Worm (Caenorhabditis elegans) whole organism, young adult: Measurements from ENCODE around the gene T02G5.3.
A peak's percentile ranks its signal among the peaks of the same experiment; 100 is the strongest.

ENCODE experiments used
- B0035.1 ChIP-seq: sonication (generic microtip); optimal IDR thresholded peaks from 2 replicates; lab custom pipeline; 2016; ENCODE audit warnings: missing genetic modification characterization, mild to moderate bottlenecking, missing compliant biosample characterization, missing genotype, missing genetic modification reagents
- F10E7.11 ChIP-seq: sonication (generic microtip); optimal IDR thresholded peaks from 2 replicates; lab custom pipeline; 2017; ENCODE audit warnings: mild to moderate bottlenecking, missing genetic modification characterization, moderate library complexity, missing compliant biosample characterization
- F22D6.2 ChIP-seq: sonication (generic microtip); optimal IDR thresholded peaks from 2 replicates; lab custom pipeline; 2016; ENCODE audit warnings: mild to moderate bottlenecking, missing genetic modification characterization, missing compliant biosample characterization
- F23B12.7 ChIP-seq: sonication (generic microtip); optimal IDR thresholded peaks from 2 replicates; lab custom pipeline; 2017; ENCODE audit warnings: missing genetic modification characterization, mild to moderate bottlenecking, missing compliant biosample characterization, antibody characterized with exemption, moderate library complexity; ENCODE audit not compliant: insufficient read depth
- F33H1.4 ChIP-seq: fragments of 200-800 bp; sonication (Bioruptor generic); IDR thresholded peaks from 2 replicates; pipeline ENCODE4 v1.3.6; 2022; ENCODE audit warnings: missing genetic modification reagents, missing genetic modification characterization, missing compliant biosample characterization
- F37B4.10 ChIP-seq: fragments of 200-800 bp; sonication (Bioruptor generic); IDR thresholded peaks from 2 replicates; pipeline ENCODE4 v1.3.6; 2022; ENCODE audit warnings: missing genetic modification characterization, missing compliant biosample characterization
- F52B5.7 ChIP-seq: sonication (generic microtip); optimal IDR thresholded peaks from 2 replicates; lab custom pipeline; 2016; ENCODE audit warnings: mild to moderate bottlenecking, missing genetic modification characterization, missing compliant biosample characterization
- F55B11.4 ChIP-seq: sonication (generic microtip); optimal IDR thresholded peaks from 2 replicates; lab custom pipeline; 2016; ENCODE audit warnings: missing compliant biosample characterization, missing genetic modification characterization, borderline replicate concordance; ENCODE audit not compliant: insufficient read depth
- K12H6.12 ChIP-seq: fragments of 200-800 bp; sonication (Bioruptor generic); optimal IDR thresholded peaks from 2 replicates; lab custom pipeline; 2018; ENCODE audit warnings: mild to moderate bottlenecking, missing genetic modification characterization, missing compliant biosample characterization
- T07F8.4 ChIP-seq: sonication (generic microtip); optimal IDR thresholded peaks from 2 replicates; lab custom pipeline; 2016; ENCODE audit warnings: mild to moderate bottlenecking, missing genetic modification characterization, moderate library complexity, missing compliant biosample characterization
- Y53G8AR.9 ChIP-seq: fragments of 200-800 bp; sonication (Bioruptor generic); conservative IDR thresholded peaks from 2 replicates; pipeline ENCODE4 v1.3.6; 2022; ENCODE audit warnings: missing genetic modification reagents, missing genetic modification characterization, missing compliant biosample characterization
- ZK185.1 ChIP-seq: sonication (generic microtip); optimal IDR thresholded peaks from 2 replicates; lab custom pipeline; 2016; ENCODE audit warnings: mild to moderate bottlenecking, missing genetic modification characterization, missing compliant biosample characterization; ENCODE audit not compliant: poor library complexity, severe bottlenecking
- akir-1 ChIP-seq: fragments of 200-800 bp; sonication (Bioruptor generic); optimal IDR thresholded peaks from 2 replicates; lab custom pipeline; 2018; ENCODE audit warnings: mild to moderate bottlenecking, missing genetic modification characterization, moderate library complexity, missing compliant biosample characterization
- aptf-2 ChIP-seq: fragments of 200-800 bp; sonication (Bioruptor generic); conservative IDR thresholded peaks from 2 replicates; pipeline ENCODE4 v1.3.6; 2022; ENCODE audit warnings: missing genetic modification reagents, missing genetic modification characterization, missing compliant biosample characterization
- attf-6 ChIP-seq: fragments of 200-800 bp; sonication (Bioruptor generic); IDR thresholded peaks from 2 replicates; pipeline ENCODE4 v1.3.6; 2022; ENCODE audit warnings: missing genetic modification reagents, missing genetic modification characterization, missing compliant biosample characterization
- bed-1 ChIP-seq: fragments of 200-800 bp; sonication (Bioruptor generic); IDR thresholded peaks from 2 replicates; pipeline ENCODE4 v1.3.6; 2022; ENCODE audit warnings: missing genetic modification reagents, missing genetic modification characterization, missing compliant biosample characterization
- bed-2 ChIP-seq: fragments of 200-800 bp; sonication (Bioruptor generic); IDR thresholded peaks from 2 replicates; pipeline ENCODE4 v1.3.6; 2022; ENCODE audit warnings: missing genetic modification reagents, missing genetic modification characterization, missing compliant biosample characterization
- cebp-2 ChIP-seq: fragments of 200-800 bp; sonication (Bioruptor generic); IDR thresholded peaks from 2 replicates; pipeline ENCODE4 v1.3.6; 2022; ENCODE audit warnings: missing genetic modification characterization, missing compliant biosample characterization
- ceh-91 ChIP-seq: fragments of 200-800 bp; sonication (Bioruptor generic); IDR thresholded peaks from 2 replicates; pipeline ENCODE4 v1.3.6; 2022; ENCODE audit warnings: missing genetic modification reagents, missing genetic modification characterization, missing compliant biosample characterization
- chd-7 ChIP-seq: sonication (generic microtip); optimal IDR thresholded peaks from 2 replicates; lab custom pipeline; 2016; ENCODE audit warnings: mild to moderate bottlenecking, missing genetic modification characterization, moderate library complexity, missing compliant biosample characterization
- dox-1 ChIP-seq: fragments of 200-800 bp; sonication (Bioruptor generic); IDR thresholded peaks from 2 replicates; pipeline ENCODE4 v1.3.6; 2022; ENCODE audit warnings: missing genetic modification reagents, missing genetic modification characterization, missing compliant biosample characterization
- dpl-1 ChIP-seq: fragments of 150-350 bp; optimal IDR thresholded peaks from 2 replicates; lab custom pipeline; 2014; ENCODE audit warnings: missing biosample characterization, missing genetic modification reagents, missing genetic modification characterization
- efl-1 ChIP-seq: fragments of 150-350 bp; optimal IDR thresholded peaks from 2 replicates; lab custom pipeline; 2014; ENCODE audit warnings: missing biosample characterization, missing genetic modification reagents, missing genetic modification characterization
- ekl-4 ChIP-seq: fragments of 200-800 bp; sonication (Bioruptor generic); IDR thresholded peaks from 2 replicates; pipeline ENCODE4 v1.3.6; 2022; ENCODE audit warnings: missing genetic modification reagents, missing genetic modification characterization, missing compliant biosample characterization
- ets-4 ChIP-seq: fragments of 200-800 bp; sonication (Bioruptor generic); optimal IDR thresholded peaks from 2 replicates; lab custom pipeline; 2018; ENCODE audit warnings: mild to moderate bottlenecking, missing genetic modification characterization, missing compliant biosample characterization
- gei-17 ChIP-seq: fragments of 200-800 bp; sonication (Bioruptor generic); optimal IDR thresholded peaks from 2 replicates; lab custom pipeline; 2018; ENCODE audit warnings: mild to moderate bottlenecking, missing genetic modification characterization, missing compliant biosample characterization
- him-1 ChIP-seq: sonication (generic microtip); optimal IDR thresholded peaks from 2 replicates; lab custom pipeline; 2016; ENCODE audit warnings: missing genotype, missing genetic modification reagents, missing genetic modification characterization, missing compliant biosample characterization
- lag-1 ChIP-seq: fragments of 200-800 bp; sonication (Bioruptor generic); IDR thresholded peaks from 2 replicates; pipeline ENCODE4 v1.3.6; 2022; ENCODE audit warnings: missing genetic modification reagents, missing genetic modification characterization, missing compliant biosample characterization
- lin-26 ChIP-seq: fragments of 200-800 bp; sonication (Bioruptor generic); IDR thresholded peaks from 2 replicates; pipeline ENCODE4 v1.3.6; 2022; ENCODE audit warnings: missing genetic modification reagents, missing genetic modification characterization, missing compliant biosample characterization
- lin-40 ChIP-seq: sonication (generic microtip); optimal IDR thresholded peaks from 2 replicates; lab custom pipeline; 2016; ENCODE audit warnings: missing genetic modification characterization, mild to moderate bottlenecking, missing compliant biosample characterization, missing genotype, missing genetic modification reagents
- madf-10 ChIP-seq: sonication (generic microtip); optimal IDR thresholded peaks from 2 replicates; lab custom pipeline; 2016; ENCODE audit warnings: mild to moderate bottlenecking, missing genetic modification characterization, missing compliant biosample characterization
- mel-28 ChIP-seq: sonication (generic microtip); optimal IDR thresholded peaks from 2 replicates; lab custom pipeline; 2016; ENCODE audit warnings: borderline replicate concordance, mild to moderate bottlenecking, missing genetic modification characterization, missing compliant biosample characterization
- nhr-179 ChIP-seq: sonication (generic microtip); optimal IDR thresholded peaks from 2 replicates; lab custom pipeline; 2016; ENCODE audit warnings: mild to moderate bottlenecking, missing genetic modification characterization, missing compliant biosample characterization
- nhr-27 ChIP-seq: fragments of 200-800 bp; sonication (Bioruptor generic); optimal IDR thresholded peaks from 2 replicates; lab custom pipeline; 2018; ENCODE audit warnings: mild to moderate bottlenecking, missing genetic modification characterization, moderate library complexity, missing compliant biosample characterization
- pbrm-1 ChIP-seq: fragments of 200-800 bp; sonication (Bioruptor generic); IDR thresholded peaks from 2 replicates; pipeline ENCODE4 v1.3.6; 2022; ENCODE audit warnings: missing genetic modification reagents, missing genetic modification characterization, missing compliant biosample characterization
- rcor-1 ChIP-seq: fragments of 200-800 bp; sonication (Bioruptor generic); IDR thresholded peaks from 2 replicates; pipeline ENCODE4 v1.3.6; 2022; ENCODE audit warnings: missing genetic modification reagents, missing genetic modification characterization, missing compliant biosample characterization
- repo-1 ChIP-seq: sonication (generic microtip); optimal IDR thresholded peaks from 2 replicates; lab custom pipeline; 2017; ENCODE audit warnings: mild to moderate bottlenecking, missing genetic modification characterization, missing compliant biosample characterization
- sdz-38 ChIP-seq: sonication (generic microtip); optimal IDR thresholded peaks from 2 replicates; lab custom pipeline; 2016; ENCODE audit warnings: missing genotype, missing genetic modification characterization, missing compliant biosample characterization
- sea-2 ChIP-seq: fragments of 200-800 bp; sonication (Bioruptor generic); IDR thresholded peaks from 2 replicates; pipeline ENCODE4 v1.3.6; 2022; ENCODE audit warnings: missing genetic modification characterization, missing compliant biosample characterization
- snpc-4 ChIP-seq, 5 experiments: fragments of 150-350 bp in 1 of 5; sonication (generic microtip) in 4 of 5; optimal IDR thresholded peaks; 2 replicates each; lab custom pipeline; 2014 to 2018; ENCODE audit warnings: missing genetic modification characterization in 5 of 5, missing biosample characterization in 3 of 5, antibody characterized with exemption in 2 of 5, mild to moderate bottlenecking in 2 of 5, missing compliant biosample characterization in 2 of 5, missing genotype in 2 of 5, moderate library complexity in 2 of 5, missing genetic modification reagents in 1 of 5
- sptf-2 ChIP-seq: fragments of 200-800 bp; sonication (Bioruptor generic); optimal IDR thresholded peaks from 2 replicates; lab custom pipeline; 2018; ENCODE audit warnings: mild to moderate bottlenecking, missing genetic modification characterization, missing compliant biosample characterization
- tlf-1 ChIP-seq: fragments of 200-800 bp; sonication (Bioruptor generic); optimal IDR thresholded peaks from 2 replicates; lab custom pipeline; 2018; ENCODE audit warnings: mild to moderate bottlenecking, missing genetic modification characterization, missing compliant biosample characterization
- zim-3 ChIP-seq: sonication (generic microtip); optimal IDR thresholded peaks from 2 replicates; lab custom pipeline; 2017; ENCODE audit warnings: mild to moderate bottlenecking, missing genetic modification characterization, moderate library complexity, missing compliant biosample characterization
- ztf-18 ChIP-seq: sonication (generic microtip); optimal IDR thresholded peaks from 2 replicates; lab custom pipeline; 2016; ENCODE audit warnings: missing genotype, mild to moderate bottlenecking, missing genetic modification characterization, missing compliant biosample characterization
- ztf-25 ChIP-seq: fragments of 200-800 bp; sonication (Bioruptor generic); IDR thresholded peaks from 2 replicates; pipeline ENCODE4 v1.3.6; 2022; ENCODE audit warnings: missing genetic modification reagents, missing genetic modification characterization, missing compliant biosample characterization
- ztf-26 ChIP-seq: sonication (generic microtip); optimal IDR thresholded peaks from 2 replicates; lab custom pipeline; 2017; ENCODE audit warnings: missing genetic modification characterization, missing compliant biosample characterization
- ztf-28 ChIP-seq: fragments of 200-800 bp; sonication (Bioruptor generic); IDR thresholded peaks from 2 replicates; pipeline ENCODE4 v1.3.6; 2022; ENCODE audit warnings: missing genetic modification reagents, missing genetic modification characterization, missing compliant biosample characterization

T02G5.3 gene

DNA sequence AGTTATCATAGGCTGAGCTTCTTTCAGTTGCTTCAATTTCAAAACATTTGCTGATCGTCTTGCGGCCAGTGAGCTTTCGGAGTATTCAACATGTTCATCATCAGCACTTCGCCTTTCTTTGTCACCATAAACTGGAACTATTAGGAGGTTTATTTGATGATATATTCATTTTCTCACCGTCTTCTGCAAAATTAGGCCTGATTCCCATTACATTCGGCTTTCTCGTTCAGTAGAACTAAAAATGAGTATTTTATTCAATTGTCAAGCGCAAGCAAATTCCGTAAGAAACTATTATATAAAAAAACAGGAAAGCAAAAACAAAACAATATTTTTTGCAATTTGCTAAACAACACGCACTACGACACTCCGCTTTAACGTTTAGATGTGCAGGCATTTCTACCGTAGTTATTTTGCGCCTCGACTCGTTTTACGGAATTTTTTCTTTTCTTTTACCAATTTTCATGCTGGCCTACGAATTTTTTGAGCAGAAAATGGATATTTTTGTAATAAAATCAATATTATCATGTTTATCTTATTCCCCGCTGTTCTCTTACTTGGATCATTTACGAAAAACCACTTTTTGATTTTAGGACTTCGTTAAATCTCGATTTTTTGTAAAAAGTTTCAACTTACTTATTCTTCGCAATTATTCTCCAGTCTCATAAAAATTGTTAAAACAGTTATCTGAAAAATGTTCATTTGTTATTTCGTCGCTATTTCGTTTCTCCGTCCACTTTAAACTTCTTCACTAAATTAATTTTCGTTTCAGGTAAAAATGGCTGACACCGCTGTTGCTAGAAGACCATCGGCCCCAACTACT lies 11.8 kb downstream of the T02G5.3 start, which contains the start of the genes farl-11 and rpl-33:
Gene farl-11 (minus strand): TSS at position 242 of the 820 bp plus-strand sequence.
Gene rpl-33 (plus strand): TSS at position 770 of the 820 bp plus-strand sequence.
- no peak for TF ChIP-seq nhr-179 (tag; lab: Kevin White, UChicago)
- no peak for TF ChIP-seq F22D6.2 (tag; lab: Kevin White, UChicago)
- TF ChIP-seq F55B11.4 (tag; lab: Kevin White, UChicago) = no peak
- no peak for TF ChIP-seq Y53G8AR.9 (GFP tag; lab: Robert Waterston, UW)
- peak; percentile 25 for TF ChIP-seq lin-40
- no peak for TF ChIP-seq bed-2 (GFP tag; lab: Robert Waterston, UW)
- TF ChIP-seq lin-26 (GFP tag; lab: Robert Waterston, UW) = no peak
- TF ChIP-seq sptf-2 (GFP tag; lab: Kevin White, UChicago) = no peak
- TF ChIP-seq pbrm-1 (GFP tag; lab: Robert Waterston, UW) = 0 out of 2 replicates have a peak, but pooled peaks have one; percentile 17
- TF ChIP-seq F33H1.4 (GFP tag; lab: Robert Waterston, UW) = peak; percentile 57
- no peak for TF ChIP-seq gei-17 (GFP tag; lab: Kevin White, UChicago)
- TF ChIP-seq mel-28 (tag; lab: Kevin White, UChicago) = no peak
- TF ChIP-seq snpc-4 (GFP tag; optimal IDR thresholded peaks at IDR 0.05; lab: Kevin White, UChicago) = no peak
- peak in 3 of 4 experiments; percentile 33 to 65 (median 33) for TF ChIP-seq snpc-4 (tag; optimal IDR thresholded peaks at IDR 0.05; lab: Kevin White, UChicago)
- no peak for TF ChIP-seq F10E7.11 (tag; lab: Kevin White, UChicago)
- TF ChIP-seq T07F8.4 (tag; lab: Kevin White, UChicago) = no peak
- peak; percentile 43 for TF ChIP-seq ztf-18 (tag; lab: Kevin White, UChicago)
- no peak for TF ChIP-seq dpl-1 (GFP tag; lab: Kevin White, UChicago)
- 0 out of 2 replicates have a peak, but pooled peaks have one; percentile 33 for TF ChIP-seq aptf-2
- TF ChIP-seq zim-3 = no peak
- TF ChIP-seq F23B12.7 (tag; lab: Kevin White, UChicago) = peak; percentile 89
- TF ChIP-seq madf-10 (tag; lab: Kevin White, UChicago) = no peak
- TF ChIP-seq akir-1 (GFP tag; lab: Kevin White, UChicago) = no peak
- no peak for TF ChIP-seq cebp-2 (GFP tag; lab: Robert Waterston, UW)
- TF ChIP-seq efl-1 (GFP tag; lab: Kevin White, UChicago) = peak; percentile 18
- no peak for TF ChIP-seq sea-2 (GFP tag; lab: Robert Waterston, UW)
- no peak for TF ChIP-seq ztf-26 (tag; lab: Kevin White, UChicago)
- TF ChIP-seq bed-1 (GFP tag; lab: Robert Waterston, UW) = no peak
- TF ChIP-seq ceh-91 = no peak
- no peak for TF ChIP-seq lag-1 (GFP tag; lab: Robert Waterston, UW)
- no peak for TF ChIP-seq F37B4.10 (GFP tag; lab: Robert Waterston, UW)
- no peak for TF ChIP-seq ztf-25
- TF ChIP-seq nhr-27 (tag; lab: Kevin White, UChicago) = no peak
- 0 out of 2 replicates have a peak, but pooled peaks have one; percentile 16 for TF ChIP-seq dox-1 (GFP tag; lab: Robert Waterston, UW)
- no peak for TF ChIP-seq ets-4 (GFP tag; lab: Kevin White, UChicago)
- no peak for TF ChIP-seq sdz-38
- TF ChIP-seq ekl-4 (GFP tag; lab: Robert Waterston, UW) = no peak
- no peak for TF ChIP-seq attf-6
- no peak for TF ChIP-seq F52B5.7 (tag; lab: Kevin White, UChicago)
- no peak for TF ChIP-seq B0035.1 (tag; lab: Kevin White, UChicago)
- no peak for TF ChIP-seq rcor-1 (GFP tag; lab: Robert Waterston, UW)
- TF ChIP-seq ZK185.1 = peak; percentile 37
- peak; percentile 56 for TF ChIP-seq K12H6.12
- no peak for TF ChIP-seq tlf-1 (GFP tag; lab: Kevin White, UChicago)
- no peak for TF ChIP-seq repo-1 (tag; lab: Kevin White, UChicago)
- TF ChIP-seq ztf-28 (GFP tag; lab: Robert Waterston, UW) = no peak
- TF ChIP-seq chd-7 (tag; lab: Kevin White, UChicago) = no peak
- no peak for TF ChIP-seq him-1
